Worm (Caenorhabditis elegans) whole organism, L1 larva: ENCODE data around the gene sre-1.

Source experiments
- C04F5.9 ChIP-seq: sonication (generic microtip); optimal IDR thresholded peaks from 2 replicates; lab custom pipeline; 2016; ENCODE audit warnings: missing genetic modification characterization, missing compliant biosample characterization
- F16B12.6 ChIP-seq: fragments of 150-350 bp; optimal IDR thresholded peaks from 2 replicates; lab custom pipeline; 2014; ENCODE audit warnings: missing biosample characterization, missing genetic modification characterization
- Y116A8C.19 ChIP-seq: sonication (generic microtip); optimal IDR thresholded peaks from 2 replicates; lab custom pipeline; 2016; ENCODE audit warnings: missing compliant biosample characterization, missing genetic modification characterization, borderline replicate concordance
- aha-1 ChIP-seq: fragments of 150-350 bp; optimal IDR thresholded peaks from 2 replicates; lab custom pipeline; 2014; ENCODE audit warnings: missing biosample characterization, missing genetic modification characterization
- alr-1 ChIP-seq: fragments of 200-800 bp; sonication (Bioruptor generic); optimal IDR thresholded peaks from 2 replicates; lab custom pipeline; 2018; ENCODE audit warnings: borderline replicate concordance, mild to moderate bottlenecking, missing genetic modification characterization, missing compliant biosample characterization
- aly-2 ChIP-seq: fragments of 150-350 bp; optimal IDR thresholded peaks from 2 replicates; lab custom pipeline; 2014; ENCODE audit warnings: missing biosample characterization, missing genetic modification characterization
- ama-1 ChIP-seq: fragments of 150-350 bp; optimal IDR thresholded peaks from 2 replicates; lab custom pipeline; 2014
- ceh-63 ChIP-seq: fragments of 200-800 bp; sonication (Bioruptor generic); optimal IDR thresholded peaks from 2 replicates; lab custom pipeline; 2018; ENCODE audit warnings: mild to moderate bottlenecking, missing genetic modification characterization, missing compliant biosample characterization
- ceh-8 ChIP-seq: fragments of 200-800 bp; sonication (Bioruptor generic); optimal IDR thresholded peaks from 2 replicates; lab custom pipeline; 2018; ENCODE audit warnings: mild to moderate bottlenecking, missing genetic modification characterization, moderate library complexity, missing compliant biosample characterization
- ceh-82 ChIP-seq, 3 experiments: fragments of 150-350 bp in 1 of 3; sonication (generic microtip) in 2 of 3; optimal IDR thresholded peaks; 2 replicates each; lab custom pipeline; 2014 to 2017; ENCODE audit warnings: missing biosample characterization in 3 of 3, missing genetic modification characterization in 3 of 3
- ceh-88 ChIP-seq: fragments of 200-800 bp; sonication (Bioruptor generic); IDR thresholded peaks from 2 replicates; pipeline ENCODE4 v1.3.6; 2022; ENCODE audit warnings: missing genetic modification characterization, missing compliant biosample characterization
- ceh-90 ChIP-seq: sonication (generic microtip); optimal IDR thresholded peaks from 2 replicates; lab custom pipeline; 2016; ENCODE audit warnings: missing genetic modification characterization, missing compliant biosample characterization
- ces-1 ChIP-seq: fragments of 150-350 bp; optimal IDR thresholded peaks from 2 replicates; lab custom pipeline; 2014; ENCODE audit warnings: missing biosample characterization, missing genetic modification reagents, missing genetic modification characterization
- dpl-1 ChIP-seq, 3 experiments: fragments of 150-350 bp in 2 of 3; sonication (generic microtip) in 1 of 3; optimal IDR thresholded peaks; 2 replicates each; lab custom pipeline; 2014 to 2017; ENCODE audit warnings: missing biosample characterization in 3 of 3, missing genetic modification characterization in 3 of 3, missing genetic modification reagents in 3 of 3
- egl-27 ChIP-seq, 2 experiments: fragments of 150-350 bp in 1 of 2; sonication (generic microtip); optimal IDR thresholded peaks; 3 replicates each; lab custom pipeline; 2017 to 2018; ENCODE audit warnings: missing biosample characterization in 2 of 2, missing genetic modification characterization in 2 of 2, missing genetic modification reagents in 2 of 2
- elt-2 ChIP-seq: sonication (generic microtip); optimal IDR thresholded peaks from 2 replicates; lab custom pipeline; 2016; ENCODE audit warnings: missing genetic modification characterization, mild to moderate bottlenecking, inconsistent platforms, missing compliant biosample characterization, missing genetic modification reagents
- ets-5 ChIP-seq: fragments of 200-800 bp; sonication (Bioruptor generic); IDR thresholded peaks from 2 replicates; pipeline ENCODE4 v1.3.6; 2022; ENCODE audit warnings: missing genetic modification characterization, missing compliant biosample characterization
- fkh-8 ChIP-seq: sonication (generic microtip); optimal IDR thresholded peaks from 2 replicates; lab custom pipeline; 2016; ENCODE audit warnings: mild to moderate bottlenecking, missing genetic modification characterization, missing compliant biosample characterization
- fos-1 ChIP-seq: fragments of 150-350 bp; optimal IDR thresholded peaks from 2 replicates; lab custom pipeline; 2014; ENCODE audit warnings: missing biosample characterization, missing genetic modification characterization
- grh-1 ChIP-seq: fragments of 200-800 bp; sonication (Bioruptor generic); IDR thresholded peaks from 2 replicates; pipeline ENCODE4 v1.3.6; 2022; ENCODE audit warnings: missing genetic modification reagents, missing genetic modification characterization, missing compliant biosample characterization
- hlh-4 ChIP-seq: sonication (generic microtip); optimal IDR thresholded peaks from 2 replicates; lab custom pipeline; 2016; ENCODE audit warnings: mild to moderate bottlenecking, missing genetic modification characterization, missing compliant biosample characterization
- irx-1 ChIP-seq: sonication (generic microtip); optimal IDR thresholded peaks from 2 replicates; lab custom pipeline; 2016; ENCODE audit warnings: missing genetic modification characterization, missing compliant biosample characterization
- isw-1 ChIP-seq: fragments of 200-800 bp; sonication (Bioruptor generic); IDR thresholded peaks from 2 replicates; pipeline ENCODE4 v1.3.6; 2022; ENCODE audit warnings: missing genetic modification characterization, missing compliant biosample characterization
- lin-14 ChIP-seq: fragments of 200-800 bp; sonication (Bioruptor generic); optimal IDR thresholded peaks from 2 replicates; lab custom pipeline; 2018; ENCODE audit warnings: mild to moderate bottlenecking, missing genetic modification characterization, moderate library complexity, missing compliant biosample characterization
- lin-15B ChIP-seq: fragments of 150-350 bp; sonication (generic microtip); optimal IDR thresholded peaks from 3 replicates; lab custom pipeline; 2014; ENCODE audit warnings: missing biosample characterization, missing genetic modification characterization
- lin-39 ChIP-seq: fragments of 150-350 bp; optimal IDR thresholded peaks from 2 replicates; lab custom pipeline; 2014; ENCODE audit warnings: missing biosample characterization, missing genetic modification reagents, missing genetic modification characterization
- lir-3 ChIP-seq: sonication (generic microtip); optimal IDR thresholded peaks from 2 replicates; lab custom pipeline; 2016; ENCODE audit warnings: mild to moderate bottlenecking, missing genetic modification characterization, moderate library complexity, missing compliant biosample characterization; ENCODE audit not compliant: poor library complexity
- mef-2 ChIP-seq: fragments of 150-350 bp; optimal IDR thresholded peaks from 2 replicates; lab custom pipeline; 2014; ENCODE audit warnings: missing biosample characterization, missing genetic modification characterization
- mep-1 ChIP-seq: fragments of 150-350 bp; optimal IDR thresholded peaks from 2 replicates; lab custom pipeline; 2014; ENCODE audit warnings: missing biosample characterization, missing genetic modification characterization
- nhr-11 ChIP-seq: fragments of 150-350 bp; optimal IDR thresholded peaks from 2 replicates; lab custom pipeline; 2014; ENCODE audit warnings: missing biosample characterization, missing genetic modification characterization
- nhr-12 ChIP-seq: sonication (generic microtip); optimal IDR thresholded peaks from 2 replicates; lab custom pipeline; 2017; ENCODE audit warnings: missing biosample characterization, missing genetic modification characterization
- nhr-20 ChIP-seq: sonication (generic microtip); optimal IDR thresholded peaks from 2 replicates; lab custom pipeline; 2016; ENCODE audit warnings: mild to moderate bottlenecking, missing genetic modification characterization, missing compliant biosample characterization
- nhr-28 ChIP-seq: fragments of 150-350 bp; optimal IDR thresholded peaks from 2 replicates; lab custom pipeline; 2014; ENCODE audit warnings: missing biosample characterization, missing genetic modification characterization
- nhr-47 ChIP-seq: sonication (generic microtip); optimal IDR thresholded peaks from 2 replicates; lab custom pipeline; 2016; ENCODE audit warnings: mild to moderate bottlenecking, missing genetic modification characterization, moderate library complexity, missing compliant biosample characterization
- nhr-84 ChIP-seq: sonication (generic microtip); optimal IDR thresholded peaks from 2 replicates; lab custom pipeline; 2017; ENCODE audit warnings: missing biosample characterization, missing genetic modification characterization
- nhr-90 ChIP-seq: sonication (generic microtip); optimal IDR thresholded peaks from 2 replicates; lab custom pipeline; 2016; ENCODE audit warnings: mild to moderate bottlenecking, missing genetic modification characterization, missing compliant biosample characterization; ENCODE audit not compliant: poor library complexity
- pag-3 ChIP-seq: sonication (generic microtip); optimal IDR thresholded peaks from 2 replicates; lab custom pipeline; 2017; ENCODE audit warnings: missing genetic modification characterization, mild to moderate bottlenecking, missing compliant biosample characterization, antibody characterized with exemption, borderline replicate concordance; ENCODE audit not compliant: insufficient read depth
- pqm-1 ChIP-seq: sonication (generic microtip); optimal IDR thresholded peaks from 3 replicates; lab custom pipeline; 2017; ENCODE audit warnings: missing biosample characterization, missing genetic modification characterization
- rnt-1 ChIP-seq: sonication (generic microtip); optimal IDR thresholded peaks from 2 replicates; lab custom pipeline; 2016; ENCODE audit warnings: mild to moderate bottlenecking, missing genetic modification characterization, moderate library complexity, missing compliant biosample characterization
- skn-1 ChIP-seq: fragments of 150-350 bp; optimal IDR thresholded peaks from 2 replicates; lab custom pipeline; 2014; ENCODE audit warnings: missing biosample characterization, missing genetic modification characterization
- snpc-4 ChIP-seq: fragments of 150-350 bp; optimal IDR thresholded peaks from 2 replicates; lab custom pipeline; 2014; ENCODE audit warnings: missing biosample characterization, missing genetic modification characterization
- sptf-1 ChIP-seq: fragments of 150-350 bp; optimal IDR thresholded peaks from 2 replicates; lab custom pipeline; 2014; ENCODE audit warnings: missing biosample characterization, missing genetic modification characterization
- sup-37 ChIP-seq: fragments of 200-800 bp; sonication (Bioruptor generic); optimal IDR thresholded peaks from 2 replicates; lab custom pipeline; 2018; ENCODE audit warnings: mild to moderate bottlenecking, missing genetic modification characterization, missing compliant biosample characterization
- tbx-2 ChIP-seq: sonication (generic microtip); optimal IDR thresholded peaks from 2 replicates; lab custom pipeline; 2016; ENCODE audit warnings: missing genetic modification characterization, missing compliant biosample characterization
- tlp-1 ChIP-seq: fragments of 150-350 bp; optimal IDR thresholded peaks from 2 replicates; lab custom pipeline; 2014; ENCODE audit warnings: missing biosample characterization, missing genetic modification characterization
- unc-62 ChIP-seq: fragments of 150-350 bp; optimal IDR thresholded peaks from 2 replicates; lab custom pipeline; 2014; ENCODE audit warnings: missing biosample characterization, missing genetic modification reagents, missing genetic modification characterization
- ztf-11 ChIP-seq, 2 experiments: sonication (generic microtip); optimal IDR thresholded peaks; 2 replicates each; lab custom pipeline; 2016 to 2017; ENCODE audit warnings: missing genetic modification characterization in 2 of 2, missing biosample characterization in 1 of 2, missing compliant biosample characterization in 1 of 2
- ztf-4 ChIP-seq: fragments of 150-350 bp; optimal IDR thresholded peaks from 2 replicates; lab custom pipeline; 2014; ENCODE audit warnings: missing biosample characterization, missing genetic modification characterization

Gene sre-1

DNA sequence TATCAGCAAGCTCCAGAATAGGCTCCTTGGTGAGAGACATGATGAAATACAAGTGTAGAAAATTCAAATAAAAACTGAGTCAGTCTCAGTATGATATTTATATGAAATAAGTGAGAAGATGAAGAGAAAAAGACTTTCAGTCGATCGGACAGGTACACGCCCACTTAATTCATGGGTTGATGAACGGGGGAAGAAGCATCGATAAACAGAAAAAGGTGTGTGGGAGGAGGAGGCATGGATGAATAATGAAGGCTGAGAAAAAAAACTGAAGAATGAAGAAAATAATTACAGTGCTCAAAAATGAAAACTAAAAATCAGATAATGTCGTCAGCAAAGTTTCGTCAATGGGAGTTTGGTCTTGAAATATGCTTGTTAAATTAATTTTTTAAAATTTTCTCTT lies 44.0 kb downstream of the sre-1 start, which contains the start of gene trx-1 (continued):
- TF ChIP-seq pag-3 (tag; lab: Kevin White, UChicago) (no peak), lin-14 (GFP tag; lab: Kevin White, UChicago) (no peak)

DNA sequence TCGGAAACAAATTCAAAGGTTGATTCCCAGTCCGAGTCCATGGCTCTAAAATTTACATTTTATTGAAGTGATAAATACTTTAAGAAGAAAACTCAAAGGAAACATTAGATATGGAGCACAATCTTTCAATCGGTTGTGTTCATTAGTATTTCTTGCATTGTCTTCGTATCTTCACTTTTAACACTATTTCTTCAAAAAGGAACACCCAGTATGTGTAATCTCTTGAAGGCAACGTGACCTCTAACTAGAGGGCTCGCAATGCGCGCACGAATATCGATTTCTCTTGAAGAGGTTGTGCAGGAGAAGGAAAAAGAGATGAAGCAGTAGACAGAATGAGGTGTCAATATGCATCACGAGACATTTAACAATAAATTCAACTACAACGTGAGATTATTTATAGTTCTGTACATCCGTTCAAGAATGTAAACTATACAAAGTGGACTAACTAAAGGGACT lies 45.6 kb downstream of the sre-1 start, which contains the start of the genes B0228.6 and B0228.1:
Gene B0228.6 (minus strand): TSS at position 51 of the 456 bp plus-strand sequence.
Gene B0228.1 (plus strand): TSS at position 228 of the 456 bp plus-strand sequence.
- TF ChIP-seq unc-62 (GFP tag; lab: Kevin White, UChicago) = no peak
- TF ChIP-seq fos-1 (tag; lab: Kevin White, UChicago) = no peak
- TF ChIP-seq nhr-12 = no peak
- no peak for TF ChIP-seq ama-1 (lab: Kevin White, UChicago)
- no peak for TF ChIP-seq C04F5.9 (tag; lab: Kevin White, UChicago)
- TF ChIP-seq ceh-90 (tag; lab: Kevin White, UChicago) = no peak
- no peak for TF ChIP-seq tlp-1 (tag; lab: Kevin White, UChicago)
- TF ChIP-seq skn-1 (tag; lab: Kevin White, UChicago) = no peak
- no peak for TF ChIP-seq grh-1 (GFP tag; lab: Robert Waterston, UW)
- no peak for TF ChIP-seq hlh-4 (tag; lab: Kevin White, UChicago)
- TF ChIP-seq sptf-1 = no peak
- TF ChIP-seq nhr-11 (tag; lab: Kevin White, UChicago) = no peak
- peak; percentile 31 for TF ChIP-seq fkh-8
- TF ChIP-seq mep-1 (tag; lab: Kevin White, UChicago) = no peak
- peak; percentile 63 for TF ChIP-seq lin-14 (GFP tag; lab: Kevin White, UChicago)

DNA sequence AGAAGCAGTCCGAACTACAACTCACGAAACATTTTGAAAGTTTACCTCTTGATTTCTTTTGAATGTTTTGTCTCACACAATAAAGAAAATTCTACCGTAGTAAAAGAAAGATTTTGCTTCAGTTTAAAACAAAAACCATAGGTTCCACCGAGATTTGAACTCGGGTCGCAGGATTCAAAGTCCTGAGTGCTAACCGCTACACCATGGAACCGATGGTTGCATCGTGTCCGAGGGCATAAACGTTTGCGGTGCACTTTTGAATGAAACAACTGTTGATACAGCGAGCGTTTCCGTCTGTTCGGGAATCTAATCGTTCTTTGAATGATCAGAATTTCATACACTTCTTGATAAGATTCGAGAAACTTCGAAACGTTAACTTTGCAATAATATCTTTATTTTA lies 47.3 kb downstream of the sre-1 start:
- no peak for TF ChIP-seq ceh-63 (GFP tag; lab: Kevin White, UChicago)
- TF ChIP-seq ceh-82 (tag; optimal IDR thresholded peaks at IDR 0.05; lab: Kevin White, UChicago) = peak in 1 of 3 experiments; percentile 27
- TF ChIP-seq snpc-4 (tag; lab: Kevin White, UChicago) = no peak
- TF ChIP-seq lin-15B (tag; lab: Kevin White, UChicago) = no peak
- TF ChIP-seq mef-2 (tag; lab: Kevin White, UChicago) = no peak
- TF ChIP-seq ceh-8 (GFP tag; lab: Kevin White, UChicago) = no peak
- TF ChIP-seq aha-1 (tag; lab: Kevin White, UChicago) = no peak
- TF ChIP-seq nhr-20 (tag; lab: Kevin White, UChicago) = peak; percentile 72
- peak; percentile 79 for TF ChIP-seq nhr-90 (tag; lab: Kevin White, UChicago)
- peak; percentile 76 for TF ChIP-seq rnt-1 (tag; lab: Kevin White, UChicago)
- no peak for TF ChIP-seq egl-27 (tag; optimal IDR thresholded peaks at IDR 0.05; lab: Kevin White, UChicago)
- TF ChIP-seq nhr-11 (tag; lab: Kevin White, UChicago) = no peak
- no peak for TF ChIP-seq ceh-88
- no peak for TF ChIP-seq alr-1 (tag; lab: Kevin White, UChicago)
- peak; percentile 9 for TF ChIP-seq irx-1
- TF ChIP-seq dpl-1 (GFP tag; optimal IDR thresholded peaks at IDR 0.05; lab: Kevin White, UChicago) = peak; percentile 21 to 36 (median 25)
- TF ChIP-seq ces-1 = no peak
- no peak for TF ChIP-seq isw-1 (GFP tag; lab: Robert Waterston, UW)
- TF ChIP-seq nhr-84 (tag; lab: Kevin White, UChicago) = no peak
- no peak for TF ChIP-seq fkh-8
- TF ChIP-seq lin-39 (tag; lab: Kevin White, UChicago) = no peak
- peak; percentile 46 for TF ChIP-seq elt-2
- TF ChIP-seq aly-2 = peak; percentile 56
- no peak for TF ChIP-seq pag-3 (tag; lab: Kevin White, UChicago)
- no peak for TF ChIP-seq ztf-11 (tag; optimal IDR thresholded peaks at IDR 0.05; lab: Kevin White, UChicago)
- no peak for TF ChIP-seq Y116A8C.19
- no peak for TF ChIP-seq sup-37 (GFP tag; lab: Kevin White, UChicago)
- TF ChIP-seq sptf-1 = no peak
- no peak for TF ChIP-seq ets-5 (GFP tag; lab: Robert Waterston, UW)
- no peak for TF ChIP-seq F16B12.6 (tag; lab: Kevin White, UChicago)
- TF ChIP-seq tbx-2 = peak; percentile 48
- TF ChIP-seq C04F5.9 (tag; lab: Kevin White, UChicago) = no peak
- no peak for TF ChIP-seq ztf-4 (tag; lab: Kevin White, UChicago)
- TF ChIP-seq lir-3 = peak; percentile 53
- TF ChIP-seq nhr-28 (tag; lab: Kevin White, UChicago) = no peak
- TF ChIP-seq pqm-1 (tag; lab: Kevin White, UChicago) = no peak
- TF ChIP-seq ceh-90 (tag; lab: Kevin White, UChicago) = no peak
- peak; percentile 66 for TF ChIP-seq nhr-47
- TF ChIP-seq tlp-1 (tag; lab: Kevin White, UChicago) = no peak
